ENCODE assay signal across 2 fruit fly cellular contexts in the genomic region with DNA sequence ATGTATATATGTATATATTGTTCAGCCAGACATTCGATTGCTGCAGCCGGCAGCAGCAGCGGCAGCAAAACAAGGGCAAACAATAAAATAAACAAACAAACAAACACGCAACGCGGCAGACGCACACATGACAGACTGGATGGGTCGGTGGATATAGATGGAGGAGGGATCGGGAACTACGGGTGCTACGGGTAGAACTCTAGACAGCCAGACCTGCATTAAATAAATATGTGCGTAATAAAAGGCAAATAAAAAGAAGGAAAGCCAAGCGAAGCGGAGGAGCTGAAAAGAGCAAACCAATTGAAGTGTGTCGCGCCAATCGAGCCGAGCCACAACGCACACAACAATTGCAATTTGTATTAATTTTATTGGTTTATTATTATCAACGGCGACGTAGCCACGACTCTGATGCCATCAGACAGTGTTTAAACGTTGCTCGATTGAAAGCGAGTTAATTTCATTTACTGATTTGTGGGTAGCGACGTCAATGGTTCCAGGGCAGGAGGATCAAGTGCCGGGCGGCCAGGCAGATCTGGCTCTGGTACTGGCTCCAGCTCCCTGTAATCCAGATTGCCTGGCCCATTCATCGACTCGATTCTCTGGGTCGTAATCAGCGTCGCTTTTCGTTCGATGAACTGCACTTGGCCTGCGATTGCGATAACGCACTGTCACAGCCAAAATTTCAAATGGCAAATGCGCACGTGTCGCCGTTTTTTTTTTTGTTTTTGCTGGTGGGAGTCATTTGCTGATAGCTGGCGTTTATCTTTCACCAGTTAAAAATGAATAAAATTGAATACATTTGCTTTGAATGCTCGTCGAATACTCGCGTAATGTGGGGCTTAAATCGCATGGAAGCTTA.
TF ChIP-seq lines count a peak whose summit lies in the region.

No protein-coding gene starts in this region.

TF ChIP-seq in whole organism, embryonic, 481 proteins besides CTCF, POLR2A, EP300 and RAD21 (continued from another document and continues in another):
- TF ChIP-seq ac (GFP tag; optimal IDR thresholded peaks at IDR 0.05; lab: Kevin White, UChicago) (no peak), ken (GFP tag; IDR thresholded peaks at IDR 0.05; lab: Robert Waterston, UW) (no peak), klu (GFP tag; IDR thresholded peaks at IDR 0.05; lab: Robert Waterston, UW) (no peak), CG17912 (GFP tag; optimal IDR thresholded peaks at IDR 0.05; lab: Kevin White, UChicago) (no peak), ro (GFP tag; IDR thresholded peaks at IDR 0.05; lab: Robert Waterston, UW) (no peak), Atf6 (GFP tag; IDR thresholded peaks at IDR 0.05; lab: Robert Waterston, UW) (no peak), eve (GFP tag; optimal IDR thresholded peaks at IDR 0.05; lab: Kevin White, UChicago) (no peak), CG31388 (GFP tag; optimal IDR thresholded peaks at IDR 0.05; lab: Kevin White, UChicago) (no peak), Hand (GFP tag; optimal IDR thresholded peaks at IDR 0.05; lab: Kevin White, UChicago) (no peak), NC2β (GFP tag; optimal IDR thresholded peaks at IDR 0.05; lab: Kevin White, UChicago) (peak; percentile 40), BEAF-32 (GFP tag; optimal IDR thresholded peaks at IDR 0.05; lab: Kevin White, UChicago) (no peak), NC2α (GFP tag; optimal IDR thresholded peaks at IDR 0.05; lab: Kevin White, UChicago) (peak; percentile 23), CG6689 (GFP tag; IDR thresholded peaks at IDR 0.05; lab: Robert Waterston, UW) (no peak), H2.0 (GFP tag; IDR thresholded peaks at IDR 0.05; lab: Robert Waterston, UW) (no peak), CG43689 (GFP tag; IDR thresholded peaks at IDR 0.05; lab: Robert Waterston, UW) (no peak), CG4404 (GFP tag; IDR thresholded peaks at IDR 0.05; lab: Robert Waterston, UW) (no peak), onecut (GFP tag; IDR thresholded peaks at IDR 0.05; lab: Robert Waterston, UW) (no peak; the same call in 1 of the 2 replicates), ems (GFP tag; optimal IDR thresholded peaks at IDR 0.05; lab: Kevin White, UChicago) (no peak), bsh (GFP tag; optimal IDR thresholded peaks at IDR 0.05; lab: Kevin White, UChicago) (peak; percentile 63 to 65), Doc2 (GFP tag; IDR thresholded peaks at IDR 0.05; lab: Robert Waterston, UW) (no peak), CG10321 (GFP tag; IDR thresholded peaks at IDR 0.05; lab: Robert Waterston, UW) (no peak), CG34376 (GFP tag; optimal IDR thresholded peaks at IDR 0.05; lab: Kevin White, UChicago) (no peak), Asciz (GFP tag; optimal IDR thresholded peaks at IDR 0.05; lab: Kevin White, UChicago) (peak; percentile 48), gsb (GFP tag; IDR thresholded peaks at IDR 0.05; lab: Robert Waterston, UW) (no peak), Dip3 (GFP tag; optimal IDR thresholded peaks at IDR 0.05; lab: Kevin White, UChicago) (no peak), Bdp1 (GFP tag; optimal IDR thresholded peaks at IDR 0.05; lab: Kevin White, UChicago) (no peak), bbx (GFP tag; IDR thresholded peaks at IDR 0.05; lab: Robert Waterston, UW; ENCODE audit: partially characterized antibody) (no peak), br (optimal IDR thresholded peaks at IDR 0.05; lab: Kevin White, UChicago) (no peak), CG2678 (tag; optimal IDR thresholded peaks at IDR 0.05; lab: Kevin White, UChicago) (peak; percentile 21), row (GFP tag; IDR thresholded peaks at IDR 0.05; lab: Robert Waterston, UW) (no peak), CG12659 (GFP tag; optimal IDR thresholded peaks at IDR 0.05; lab: Kevin White, UChicago) (no peak), Sox102F (GFP tag; optimal IDR thresholded peaks at IDR 0.05; lab: Kevin White, UChicago) (no peak), luna (GFP tag; optimal IDR thresholded peaks at IDR 0.05; lab: Kevin White, UChicago) (no peak), zen (tag; optimal IDR thresholded peaks at IDR 0.05; lab: Kevin White, UChicago) (no peak), Nf-YA (GFP tag; IDR thresholded peaks at IDR 0.05; lab: Robert Waterston, UW) (no peak), Lhr (GFP tag; optimal IDR thresholded peaks at IDR 0.05; lab: Kevin White, UChicago) (peak; percentile 36), grau (tag; optimal IDR thresholded peaks at IDR 0.05; lab: Kevin White, UChicago) (no peak), CG10979 (tag; optimal IDR thresholded peaks at IDR 0.05; lab: Kevin White, UChicago) (no peak), fd96Cb (tag; optimal IDR thresholded peaks at IDR 0.05; lab: Kevin White, UChicago) (no peak), rib (GFP tag; IDR thresholded peaks at IDR 0.05; lab: Robert Waterston, UW) (no peak), CG12769 (tag; optimal IDR thresholded peaks at IDR 0.05; lab: Kevin White, UChicago) (no peak), Max (GFP tag; optimal IDR thresholded peaks at IDR 0.05; lab: Kevin White, UChicago) (no peak), Nf-YB (GFP tag; optimal IDR thresholded peaks at IDR 0.05; lab: Kevin White, UChicago) (peak; percentile 24), MESR4 (GFP tag; optimal IDR thresholded peaks at IDR 0.05; lab: Kevin White, UChicago) (no peak), ERR (GFP tag; optimal IDR thresholded peaks at IDR 0.05; lab: Kevin White, UChicago) (no peak), Hr78 (GFP tag; optimal IDR thresholded peaks at IDR 0.05; lab: Kevin White, UChicago) (no peak), Elba2 (GFP tag; optimal IDR thresholded peaks at IDR 0.05; lab: Kevin White, UChicago) (no peak), Doc3 (GFP tag; IDR thresholded peaks at IDR 0.05; lab: Robert Waterston, UW; ENCODE audit: partially characterized antibody) (no peak), sc (optimal IDR thresholded peaks at IDR 0.05; lab: Kevin White, UChicago) (no peak), sc (GFP tag; optimal IDR thresholded peaks at IDR 0.05; lab: Kevin White, UChicago) (peak; percentile 65), HLHmδ (GFP tag; optimal IDR thresholded peaks at IDR 0.05; lab: Kevin White, UChicago) (peak; percentile 62), Hey (tag; optimal IDR thresholded peaks at IDR 0.05; lab: Kevin White, UChicago) (no peak), disco-r (GFP tag; optimal IDR thresholded peaks at IDR 0.05; lab: Kevin White, UChicago) (no peak), CG1647 (GFP tag; optimal IDR thresholded peaks at IDR 0.05; lab: Kevin White, UChicago) (no peak), CG11504 (tag; optimal IDR thresholded peaks at IDR 0.05; lab: Kevin White, UChicago) (peak; percentile 15), psq (GFP tag; optimal IDR thresholded peaks at IDR 0.05; lab: Kevin White, UChicago) (peak; percentile 34), TFAM (GFP tag; optimal IDR thresholded peaks at IDR 0.05; lab: Kevin White, UChicago) (no peak), Taf1 (GFP tag; IDR thresholded peaks at IDR 0.05; lab: Robert Waterston, UW) (no peak), CG2120 (GFP tag; optimal IDR thresholded peaks at IDR 0.05; lab: Kevin White, UChicago) (no peak), CG12236 (GFP tag; optimal IDR thresholded peaks at IDR 0.05; lab: Kevin White, UChicago) (no peak), ci (GFP tag; IDR thresholded peaks at IDR 0.05; lab: Robert Waterston, UW) (no peak; the same call in 2 of the 3 replicates), Ssrp (tag; optimal IDR thresholded peaks at IDR 0.05; lab: Kevin White, UChicago) (no peak), CG11456 (GFP tag; IDR thresholded peaks at IDR 0.05; lab: Robert Waterston, UW) (no peak), shn (GFP tag; optimal IDR thresholded peaks at IDR 0.05; lab: Kevin White, UChicago) (no peak), sug (tag; optimal IDR thresholded peaks at IDR 0.05; lab: Kevin White, UChicago) (no peak)

TF ChIP-seq in whole organism, prepupa, 60 proteins besides CTCF, POLR2A, EP300 and RAD21 (continued from another document):
- TF ChIP-seq CG4318 (GFP tag; optimal IDR thresholded peaks at IDR 0.05; lab: Kevin White, UChicago) (no peak), CG3919 (GFP tag; optimal IDR thresholded peaks at IDR 0.05; lab: Kevin White, UChicago) (peak; percentile 73), CG10631 (GFP tag; optimal IDR thresholded peaks at IDR 0.05; lab: Kevin White, UChicago) (peak; percentile 53), Hr38 (GFP tag; optimal IDR thresholded peaks at IDR 0.05; lab: Kevin White, UChicago) (no peak), CG8632 (GFP tag; optimal IDR thresholded peaks at IDR 0.05; lab: Kevin White, UChicago) (peak; percentile 71), eg (GFP tag; IDR thresholded peaks at IDR 0.05; lab: Robert Waterston, UW) (peak; percentile 62; the same call in 2 of the 3 replicates), fd85E (GFP tag; optimal IDR thresholded peaks at IDR 0.05; lab: Kevin White, UChicago) (peak; percentile 45), CG6808 (GFP tag; optimal IDR thresholded peaks at IDR 0.05; lab: Kevin White, UChicago) (peak; percentile 73), CG31627 (GFP tag; optimal IDR thresholded peaks at IDR 0.05; lab: Kevin White, UChicago) (no peak), CG3032 (tag; optimal IDR thresholded peaks at IDR 0.05; lab: Kevin White, UChicago) (peak; percentile 49)
TF ChIP-seq in whole organism, prepupa: peak in this region for 50.
